Fruit fly (Drosophila melanogaster) whole organism, wandering third instar larva: ENCODE data around the gene Ir93a.

Experiments used
- CG32264 ChIP-seq: fragments of 200-800 bp; sonication (Bioruptor generic); optimal IDR thresholded peaks from 2 replicates; lab custom pipeline; 2016; ENCODE audit warnings: missing biosample characterization, missing genetic modification characterization
- CG9705 ChIP-seq: fragments of 200-800 bp; sonication (Bioruptor generic); optimal IDR thresholded peaks from 2 replicates; lab custom pipeline; 2018; ENCODE audit warnings: missing biosample characterization, mild to moderate bottlenecking, missing genetic modification characterization
- Dfd ChIP-seq: fragments of >200 bp; optimal IDR thresholded peaks from 2 replicates; lab custom pipeline; 2017; ENCODE audit warnings: missing biosample characterization, missing genetic modification characterization
- Dif ChIP-seq: fragments of 200-275, 200-300 bp; sonication (Bioruptor generic); optimal IDR thresholded peaks from 2 replicates; lab custom pipeline; 2018; ENCODE audit warnings: missing biosample characterization, missing genetic modification characterization; ENCODE audit not compliant: partially characterized antibody
- GATAd ChIP-seq: sonication (Bioruptor generic); optimal IDR thresholded peaks from 2 replicates; lab custom pipeline; 2016; ENCODE audit warnings: missing biosample characterization, missing genetic modification characterization
- Hnf4 ChIP-seq: fragments of 200-800 bp; sonication (Bioruptor generic); optimal IDR thresholded peaks from 2 replicates; lab custom pipeline; 2016; ENCODE audit warnings: missing biosample characterization, mild to moderate bottlenecking, missing genetic modification characterization
- Jra ChIP-seq: sonication (Bioruptor generic); optimal IDR thresholded peaks from 2 replicates; lab custom pipeline; 2016; ENCODE audit warnings: missing biosample characterization, missing genetic modification characterization
- Mio ChIP-seq: sonication (Bioruptor generic); optimal IDR thresholded peaks from 2 replicates; lab custom pipeline; 2016; ENCODE audit warnings: missing biosample characterization, missing genetic modification characterization
- Myc ChIP-seq: fragments of >200 bp; optimal IDR thresholded peaks from 2 replicates; lab custom pipeline; 2017
- Rel ChIP-seq, 2 experiments: fragments of 200-800 bp; sonication (Bioruptor generic) in 1 of 2; optimal IDR thresholded peaks; 2 replicates in 1 of 2; 3 replicates in 1 of 2; lab custom pipeline; 2016 to 2019; ENCODE audit warnings: mild to moderate bottlenecking in 2 of 2, missing biosample characterization in 2 of 2, missing genetic modification characterization in 2 of 2, moderate library complexity in 1 of 2
- dmrt93B ChIP-seq: fragments of 200-800 bp; sonication (Bioruptor generic); optimal IDR thresholded peaks from 2 replicates; lab custom pipeline; 2018; ENCODE audit warnings: missing biosample characterization, mild to moderate bottlenecking, missing genetic modification characterization
- ey ChIP-seq: fragments of 200-800 bp; sonication (Bioruptor generic); optimal IDR thresholded peaks from 2 replicates; lab custom pipeline; 2016; ENCODE audit warnings: missing biosample characterization, missing genetic modification characterization
- fru ChIP-seq: fragments of 200-800 bp; sonication (Bioruptor generic); optimal IDR thresholded peaks from 3 replicates; lab custom pipeline; 2016; ENCODE audit warnings: missing biosample characterization, mild to moderate bottlenecking, missing genetic modification characterization
- h ChIP-seq: fragments of 200-800 bp; sonication (Bioruptor generic); optimal IDR thresholded peaks from 3 replicates; lab custom pipeline; 2016; ENCODE audit warnings: missing biosample characterization, mild to moderate bottlenecking, missing genetic modification characterization
- jim ChIP-seq: fragments of 175-275, 200-325 bp; sonication (Bioruptor generic); optimal IDR thresholded peaks from 2 replicates; lab custom pipeline; 2016; ENCODE audit warnings: missing biosample characterization, mild to moderate bottlenecking, missing genetic modification characterization
- lola ChIP-seq: fragments of >200 bp; optimal IDR thresholded peaks from 2 replicates; lab custom pipeline; 2017; ENCODE audit warnings: missing biosample characterization, missing genetic modification characterization
- pan ChIP-seq: fragments of >200 bp; optimal IDR thresholded peaks from 2 replicates; lab custom pipeline; 2017
- sage ChIP-seq: fragments of 200-800 bp; sonication (Bioruptor generic); optimal IDR thresholded peaks from 2 replicates; lab custom pipeline; 2016; ENCODE audit warnings: missing biosample characterization, mild to moderate bottlenecking, missing genetic modification characterization
- sv ChIP-seq: fragments of 200-800 bp; sonication (Bioruptor generic); optimal IDR thresholded peaks from 3 replicates; lab custom pipeline; 2016; ENCODE audit warnings: missing biosample characterization, missing genetic modification characterization
- tai ChIP-seq: sonication (Bioruptor generic); optimal IDR thresholded peaks from 2 replicates; lab custom pipeline; 2016; ENCODE audit warnings: missing biosample characterization, missing genetic modification characterization
- woc ChIP-seq: sonication (Bioruptor generic); optimal IDR thresholded peaks from 2 replicates; lab custom pipeline; 2016; ENCODE audit warnings: missing biosample characterization, mild to moderate bottlenecking, missing genetic modification characterization

Ir93a gene

DNA sequence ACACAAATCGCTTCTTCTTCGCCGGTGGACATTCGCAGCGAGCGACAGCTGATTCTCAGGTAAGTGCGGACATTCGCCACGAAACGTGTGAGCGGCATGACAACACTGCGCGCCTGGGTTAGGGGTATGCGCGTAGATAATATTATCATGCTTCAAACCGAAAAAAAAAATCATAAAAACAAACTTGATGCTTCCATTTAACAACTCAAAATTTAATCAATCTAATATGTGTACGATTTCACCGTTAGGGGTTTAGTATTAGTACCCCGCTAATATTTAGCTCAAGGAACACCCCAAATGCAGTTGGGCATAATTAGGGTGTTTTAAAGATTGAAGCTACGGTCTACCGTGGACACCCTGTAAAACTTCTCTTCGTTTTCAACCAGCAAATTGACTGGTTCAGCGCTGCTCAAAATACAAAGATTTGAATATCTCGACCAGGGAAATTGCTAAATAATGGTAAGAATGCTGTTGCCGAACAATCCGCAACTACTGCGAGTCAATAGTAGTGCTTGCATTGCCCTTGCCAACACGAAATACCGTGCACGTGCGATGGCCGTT, 37.9 kb downstream of the Ir93a start, which contains the start of the genes CG17271 and RpS20 (continued):
- TF ChIP-seq CG9705 (GFP tag; lab: Kevin White, UChicago) (peak; percentile 78), Mio (GFP tag; lab: Kevin White, UChicago) (peak; percentile 37), CG32264 (peak; percentile 78), woc (GFP tag; lab: Kevin White, UChicago) (peak; percentile 89)

DNA sequence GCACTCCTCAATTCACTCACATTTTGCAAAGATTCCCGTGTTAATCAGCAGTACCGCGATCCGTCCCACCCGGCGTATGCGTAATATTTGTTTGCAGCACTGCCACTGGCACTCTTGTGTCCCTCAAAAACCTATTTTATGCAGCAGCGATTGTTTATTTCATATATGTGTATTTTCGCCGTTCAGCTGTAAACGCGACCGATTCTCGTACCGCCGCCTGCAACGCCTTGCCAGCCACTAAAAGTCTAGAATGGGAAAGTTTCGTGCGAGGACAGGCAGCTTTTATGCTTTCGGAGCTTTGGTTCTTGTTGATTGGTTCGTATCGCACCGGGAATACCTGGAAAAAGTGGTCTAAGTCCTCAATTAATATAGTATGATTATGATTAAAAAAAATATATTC, 41.1 kb downstream of the Ir93a start, which contains the start of gene CG17270:
CG17270 (minus strand) TSS at position 241 of the 400 bp plus-strand sequence.
- TF ChIP-seq GATAd (GFP tag; lab: Kevin White, UChicago) (no peak), pan (lab: Kevin White, UChicago) (no peak), lola (GFP tag; lab: Kevin White, UChicago) (no peak), ey (no peak), fru (GFP tag; lab: Kevin White, UChicago) (no peak), Jra (no peak), sage (GFP tag; lab: Kevin White, UChicago) (no peak), Hnf4 (GFP tag; lab: Kevin White, UChicago) (no peak), Dif (GFP tag; lab: Kevin White, UChicago) (no peak), jim (GFP tag; lab: Kevin White, UChicago) (no peak), dmrt93B (GFP tag; lab: Kevin White, UChicago) (no peak), Myc (lab: Kevin White, UChicago) (no peak), sv (no peak)

DNA sequence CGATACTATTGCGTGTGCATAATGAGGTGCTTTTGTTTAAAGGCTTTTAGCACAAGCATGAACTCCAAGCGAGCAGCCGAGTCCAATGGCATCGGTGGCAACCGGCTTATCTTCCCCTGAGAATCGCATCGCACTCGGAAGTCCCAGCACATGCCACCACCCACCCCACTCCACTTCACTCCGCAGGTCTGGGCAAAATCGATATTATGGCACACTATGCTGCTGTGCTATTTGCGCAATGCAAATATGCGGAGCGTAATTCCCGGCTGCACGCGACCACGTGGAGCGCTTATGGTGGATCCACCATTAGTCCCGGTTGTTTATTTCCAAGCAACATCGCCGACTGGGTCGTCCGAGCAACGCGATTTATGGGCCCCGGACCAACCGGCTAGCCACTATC, 41.5 kb downstream of the Ir93a start:
- TF ChIP-seq Rel (GFP tag; optimal IDR thresholded peaks at IDR 0.05; lab: Kevin White, UChicago) = no peak
- TF ChIP-seq Rel (tag; optimal IDR thresholded peaks at IDR 0.05; lab: Kevin White, UChicago) = peak; percentile 45
- TF ChIP-seq lola (GFP tag; lab: Kevin White, UChicago) = no peak

DNA sequence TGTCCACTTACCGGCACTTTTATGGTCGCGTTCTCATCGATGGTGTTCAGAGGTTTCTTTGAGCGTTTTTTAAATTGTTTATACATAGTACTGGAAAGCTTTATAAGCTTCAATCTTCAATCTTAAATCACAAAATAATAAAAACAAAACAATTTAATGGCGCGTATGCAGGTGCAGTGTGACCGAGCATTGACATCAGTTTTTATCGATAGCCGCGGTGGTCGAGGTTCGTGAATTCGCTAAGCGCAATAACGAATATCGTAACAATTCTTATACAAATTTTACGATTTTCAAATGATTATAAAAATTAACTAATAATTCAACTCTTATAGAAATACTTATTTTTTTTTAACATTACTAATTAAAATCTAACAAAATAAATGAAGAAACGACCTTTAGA, 43.7 kb downstream of the Ir93a start, which contains the start of gene Fancd2:
Fancd2 (minus strand) TSS at position 183 of the 400 bp plus-strand sequence.
- TF ChIP-seq tai (GFP tag; lab: Kevin White, UChicago) = no peak
- peak; percentile 69 for TF ChIP-seq Myc (lab: Kevin White, UChicago)

DNA sequence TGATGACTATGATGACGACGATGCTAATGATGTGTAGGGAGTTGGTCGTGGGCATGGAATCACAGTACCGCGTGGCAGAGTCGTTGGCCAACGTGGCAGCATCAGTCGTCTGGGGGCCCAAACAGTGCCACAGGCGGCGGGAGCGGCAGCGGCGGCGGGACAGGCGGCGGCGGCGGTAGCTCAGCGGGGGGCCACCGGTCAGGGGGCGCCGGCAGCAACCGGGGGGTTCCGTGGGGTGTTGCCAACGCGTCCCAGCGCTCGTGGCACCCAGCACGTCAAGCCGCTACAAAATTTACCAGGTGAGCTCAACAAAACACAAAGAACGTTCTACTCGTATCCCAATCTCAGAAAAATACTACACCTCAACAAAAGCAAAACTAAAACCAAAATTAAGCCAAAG, 57.5 kb downstream of the Ir93a start:
- TF ChIP-seq Dfd (GFP tag; lab: Kevin White, UChicago) (peak; percentile 98), h (no peak)
